Fruit fly (Drosophila melanogaster): Measurements from ENCODE around the gene Pak.

- no peak for TF ChIP-seq CTCF (optimal IDR thresholded peaks at IDR 0.05)
- TF ChIP-seq CG8478 (optimal IDR thresholded peaks at IDR 0.05): no peak
Measured at dm6 chr3R:6377497-6377896, 26.8 kb downstream of the Pak start, which contains the start of gene CG42537.

Data from S2 (cell line).